Worm (Caenorhabditis elegans) whole organism, mixed stage, embryonic: ENCODE results near the gene cdt-2.

Experiments
- blmp-1 ChIP-seq: fragments of 150-350 bp; optimal IDR thresholded peaks from 2 replicates; lab custom pipeline; 2014; ENCODE audit warnings: missing biosample characterization, missing genetic modification characterization
- elt-1 ChIP-seq: sonication (generic microtip); optimal IDR thresholded peaks from 2 replicates; lab custom pipeline; 2017; ENCODE audit warnings: missing genetic modification characterization, mild to moderate bottlenecking, missing compliant biosample characterization, antibody characterized with exemption, moderate library complexity, borderline replicate concordance; ENCODE audit not compliant: insufficient read depth
- mep-1 ChIP-seq: fragments of 150-350 bp; optimal IDR thresholded peaks from 2 replicates; lab custom pipeline; 2017; ENCODE audit warnings: missing biosample characterization, missing genetic modification reagents, missing genetic modification characterization, inconsistent platforms
- nhr-28 ChIP-seq: fragments of 150-350 bp; optimal IDR thresholded peaks from 2 replicates; lab custom pipeline; 2014; ENCODE audit warnings: missing biosample characterization, missing genetic modification characterization
- nhr-76 ChIP-seq: sonication (generic microtip); optimal IDR thresholded peaks from 2 replicates; lab custom pipeline; 2017; ENCODE audit warnings: missing biosample characterization, missing genetic modification characterization

ce11 chrV:14943774-14944173 is 47.2 kb downstream of the cdt-2 start:
- TF ChIP-seq blmp-1 (tag; lab: Kevin White, UChicago) (no peak), mep-1 (no peak), nhr-28 (no peak), nhr-76 (tag; lab: Kevin White, UChicago) (no peak), elt-1 (tag; lab: Kevin White, UChicago) (no peak)
